Worm (Caenorhabditis elegans): ENCODE measurements around the gene ztf-22.
A peak's percentile ranks its signal among the peaks of the same experiment; 100 is the strongest.

DNA sequence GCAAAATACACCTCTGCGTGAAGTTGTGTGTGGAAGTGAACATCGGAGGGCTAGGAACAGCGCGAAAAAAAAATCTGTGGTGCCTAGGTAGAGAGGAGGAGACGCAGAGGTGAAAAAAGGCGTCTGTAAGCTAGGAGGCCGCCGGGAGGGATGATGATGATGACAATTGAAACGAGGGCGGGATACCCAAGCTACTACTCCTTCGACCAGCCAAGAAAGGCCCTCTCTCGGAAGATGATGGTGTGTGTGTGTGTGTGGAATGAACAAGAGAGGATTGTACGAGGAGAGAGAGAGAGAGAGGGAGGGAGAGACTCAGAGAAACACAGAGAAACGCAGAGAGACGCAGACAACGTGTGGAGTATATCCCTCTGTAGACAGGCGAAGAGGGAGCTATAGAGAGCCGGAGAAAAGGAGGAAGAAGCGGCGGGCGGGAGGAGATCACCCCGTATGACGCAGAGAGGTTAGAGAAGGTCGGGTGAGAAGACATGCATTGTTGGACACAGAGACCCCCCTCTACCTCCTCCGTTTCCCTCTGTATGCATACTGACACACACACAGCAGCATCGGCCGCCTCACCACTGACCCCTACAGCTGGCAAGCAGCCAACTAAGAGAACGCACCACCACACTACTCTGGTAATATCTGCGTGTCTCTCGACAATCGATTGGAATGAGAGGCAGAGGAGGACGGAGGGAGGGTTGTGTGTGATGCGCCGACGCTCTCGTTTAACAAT is 49.5 kb upstream of the ztf-22 start:
- TF ChIP-seq unc-39 (tag; optimal IDR thresholded peaks at IDR 0.05) (peak; percentile 20), nhr-76 (tag; optimal IDR thresholded peaks at IDR 0.05) (no peak), ces-1 (GFP tag; optimal IDR thresholded peaks at IDR 0.05) (peak; percentile 63), drap-1 (GFP tag; optimal IDR thresholded peaks at IDR 0.05) (peak; percentile 87), sptf-1 (tag; optimal IDR thresholded peaks at IDR 0.05) (peak; percentile 81), lin-32 (GFP tag; optimal IDR thresholded peaks at IDR 0.05) (peak; percentile 63), nhr-237 (tag; optimal IDR thresholded peaks at IDR 0.05) (peak; percentile 47), unc-120 (tag; optimal IDR thresholded peaks at IDR 0.05; ENCODE audit: poor library complexity, severe bottlenecking) (peak; percentile 94), lsy-2 (tag; optimal IDR thresholded peaks at IDR 0.05) (peak; percentile 61), mep-1 (tag; optimal IDR thresholded peaks at IDR 0.05) (peak; percentile 66)

Data from whole organism, mixed stage, embryonic.